Worm (Caenorhabditis elegans) whole organism, midembryonic: ENCODE data around the gene lpr-2.

Experiments
- T22C8.4 ChIP-seq: fragments of 200-800 bp; sonication (Bioruptor generic); IDR thresholded peaks from 2 replicates; pipeline ENCODE4 v1.3.6; 2022; ENCODE audit warnings: missing genetic modification characterization, missing compliant biosample characterization
- cog-1 ChIP-seq: sonication (generic microtip); optimal IDR thresholded peaks from 2 replicates; lab custom pipeline; 2016; ENCODE audit warnings: missing genetic modification characterization, missing compliant biosample characterization
- flt-1 ChIP-seq: fragments of 200-800 bp; sonication (Bioruptor generic); IDR thresholded peaks from 2 replicates; pipeline ENCODE4 v1.3.6; 2022; ENCODE audit warnings: missing genetic modification characterization, missing compliant biosample characterization
- med-1 ChIP-seq: sonication (generic microtip); optimal IDR thresholded peaks from 2 replicates; lab custom pipeline; 2017; ENCODE audit warnings: missing genetic modification characterization, mild to moderate bottlenecking, missing compliant biosample characterization, antibody characterized with exemption, missing genetic modification reagents; ENCODE audit not compliant: insufficient read depth
- ref-1 ChIP-seq: fragments of 200-800 bp; sonication (Bioruptor generic); conservative IDR thresholded peaks from 2 replicates; pipeline ENCODE4 v1.3.6; 2022; ENCODE audit warnings: missing genetic modification reagents, missing genetic modification characterization, missing compliant biosample characterization
- tab-1 ChIP-seq: fragments of 200-800 bp; sonication (Bioruptor generic); IDR thresholded peaks from 2 replicates; pipeline ENCODE4 v1.3.6; 2022; ENCODE audit warnings: missing genetic modification characterization, missing compliant biosample characterization
- ztf-23 ChIP-seq: fragments of 200-800 bp; sonication (Bioruptor generic); IDR thresholded peaks from 2 replicates; pipeline ENCODE4 v1.3.6; 2022; ENCODE audit warnings: missing genetic modification reagents, missing genetic modification characterization, missing compliant biosample characterization

- TF ChIP-seq ref-1 (no peak), T22C8.4 (GFP tag; lab: Robert Waterston, UW) (no peak), flt-1 (GFP tag; lab: Robert Waterston, UW) (no peak), cog-1 (no peak), tab-1 (GFP tag; lab: Robert Waterston, UW) (no peak), ztf-23 (GFP tag; lab: Robert Waterston, UW) (no peak), med-1 (GFP tag; lab: Kevin White, UChicago) (no peak)
These were observed 44.0 kb upstream of the lpr-2 start, which contains the start of gene K01A6.6 for ce11 chrIV:11735025-11735424.
